Worm (Caenorhabditis elegans): ENCODE measurements around the gene C54E4.1.

DNA sequence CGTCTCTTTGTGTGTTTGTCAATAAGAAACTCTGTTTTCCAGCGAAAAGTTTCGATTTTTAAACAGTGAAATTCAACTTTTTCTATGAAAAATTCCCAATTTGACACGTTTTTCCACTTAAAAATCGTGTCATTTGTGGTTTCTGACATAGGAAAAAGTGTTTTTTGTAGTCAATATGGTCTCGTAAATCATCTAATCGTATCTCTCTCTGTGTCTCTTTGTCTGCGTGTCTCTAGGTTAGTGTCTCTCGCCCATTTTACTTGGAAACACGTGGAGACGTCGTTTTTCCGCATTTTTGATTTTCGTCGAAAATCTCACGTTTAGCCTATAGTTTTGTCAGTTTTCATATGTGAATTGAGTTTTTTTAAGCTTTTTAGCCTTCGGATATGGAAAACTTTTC lies 20.2 kb downstream of the C54E4.1 start:
- TF ChIP-seq php-3 (GFP tag; IDR thresholded peaks at IDR 0.05) (no peak), Y5F2A.4 (GFP tag; optimal IDR thresholded peaks at IDR 0.05) (no peak), pha-4 (GFP tag; IDR thresholded peaks at IDR 0.05) (no peak), pha-4 (tag; optimal IDR thresholded peaks at IDR 0.05) (no peak), pqm-1 (tag; optimal IDR thresholded peaks at IDR 0.05) (no peak)
